Fruit fly (Drosophila melanogaster): ENCODE data around the gene pum.

pum gene

DNA sequence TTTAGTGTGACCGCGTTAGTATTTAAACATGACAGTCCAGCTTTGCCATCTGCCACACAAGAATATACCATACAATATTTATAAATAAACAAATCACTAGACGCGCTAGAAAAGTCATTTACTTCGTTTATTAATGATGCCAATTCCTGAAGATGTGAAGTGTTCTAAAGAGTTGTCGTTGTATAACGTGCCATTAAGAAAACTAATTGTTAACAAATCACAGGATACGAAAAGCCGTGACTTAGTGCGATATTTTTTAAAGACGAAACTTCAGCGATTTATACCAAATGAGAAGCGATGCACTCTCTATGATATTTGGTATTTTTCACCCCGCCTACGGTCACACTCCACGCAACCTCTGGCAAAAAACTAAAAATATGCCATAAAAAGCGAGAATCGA lies 198.0 kb downstream of the pum start, which contains the start of gene neur (continued):
- TF ChIP-seq caup (GFP tag; optimal IDR thresholded peaks at IDR 0.05; ENCODE audit: severe bottlenecking): no peak
- TF ChIP-seq CG7928 (GFP tag; optimal IDR thresholded peaks at IDR 0.05): no peak
- TF ChIP-seq CTCF (GFP tag; optimal IDR thresholded peaks at IDR 0.05): peak; percentile 7
- TF ChIP-seq Nf-YA (GFP tag; IDR thresholded peaks at IDR 0.05): no peak
- TF ChIP-seq NFAT (GFP tag; IDR thresholded peaks at IDR 0.05): no peak
- TF ChIP-seq Ptx1 (GFP tag; IDR thresholded peaks at IDR 0.05): no peak
- peak; percentile 13 for TF ChIP-seq jumu (GFP tag; optimal IDR thresholded peaks at IDR 0.05)
- no peak for TF ChIP-seq ara (GFP tag; IDR thresholded peaks at IDR 0.05)
- TF ChIP-seq Stat92E (GFP tag; optimal IDR thresholded peaks at IDR 0.05): no peak
- TF ChIP-seq CG6654 (GFP tag; optimal IDR thresholded peaks at IDR 0.05): no peak
- TF ChIP-seq CG17359 (tag; optimal IDR thresholded peaks at IDR 0.05): no peak
- peak; percentile 58 for TF ChIP-seq YL-1 (GFP tag; optimal IDR thresholded peaks at IDR 0.05)
- TF ChIP-seq CG5180 (GFP tag; optimal IDR thresholded peaks at IDR 0.05): no peak
- TF ChIP-seq Gsc (GFP tag; IDR thresholded peaks at IDR 0.05): no peak
- peak; percentile 9 for TF ChIP-seq nerfin-1 (tag; optimal IDR thresholded peaks at IDR 0.05)
- TF ChIP-seq tx (GFP tag; optimal IDR thresholded peaks at IDR 0.05): no peak
- no peak for TF ChIP-seq CG31224 (GFP tag; IDR thresholded peaks at IDR 0.05)
- peak; percentile 53; the same call in 1 of the 3 replicates for TF ChIP-seq vnd (GFP tag; IDR thresholded peaks at IDR 0.05; ENCODE audit: partially characterized antibody)
- no peak for TF ChIP-seq org-1 (GFP tag; optimal IDR thresholded peaks at IDR 0.05)
- TF ChIP-seq Aef1 (GFP tag; IDR thresholded peaks at IDR 0.05): no peak
- no peak for TF ChIP-seq toy (GFP tag; IDR thresholded peaks at IDR 0.05)
- no peak for TF ChIP-seq CG32767 (GFP tag; IDR thresholded peaks at IDR 0.05)
- TF ChIP-seq CG7357 (GFP tag; IDR thresholded peaks at IDR 0.05): no peak
- no peak for TF ChIP-seq jing (GFP tag; optimal IDR thresholded peaks at IDR 0.05)
- no peak for TF ChIP-seq CG5953 (GFP tag; IDR thresholded peaks at IDR 0.05)
- no peak for TF ChIP-seq Dfd (GFP tag; optimal IDR thresholded peaks at IDR 0.05)
- 0 out of 3 replicates have a peak, but pooled peaks have one; percentile 54 for TF ChIP-seq CG14860 (GFP tag; IDR thresholded peaks at IDR 0.05; ENCODE audit: partially characterized antibody)
- no peak for TF ChIP-seq Ravus (GFP tag; IDR thresholded peaks at IDR 0.05)
- no peak for TF ChIP-seq mam (GFP tag; optimal IDR thresholded peaks at IDR 0.05)
- TF ChIP-seq CG2120 (GFP tag; optimal IDR thresholded peaks at IDR 0.05): peak; percentile 19
- peak; percentile 71 for TF ChIP-seq CG16813 (GFP tag; IDR thresholded peaks at IDR 0.05; ENCODE audit: partially characterized antibody)
- no peak for TF ChIP-seq Antp (GFP tag; optimal IDR thresholded peaks at IDR 0.05)
- TF ChIP-seq dimm (GFP tag; IDR thresholded peaks at IDR 0.05): no peak
- TF ChIP-seq lab (GFP tag; optimal IDR thresholded peaks at IDR 0.05): peak; percentile 18
- no peak for TF ChIP-seq yki (optimal IDR thresholded peaks at IDR 0.05)
- 0 out of 3 replicates have a peak, but pooled peaks have one; percentile 35 for TF ChIP-seq zfh1 (GFP tag; IDR thresholded peaks at IDR 0.05)
- TF ChIP-seq H2.0 (GFP tag; IDR thresholded peaks at IDR 0.05): no peak
- TF ChIP-seq ab (GFP tag; optimal IDR thresholded peaks at IDR 0.05): no peak
- peak in 1 of 2 experiments; percentile 22 for TF ChIP-seq insv (GFP tag; optimal IDR thresholded peaks at IDR 0.05)
- TF ChIP-seq nom (GFP tag; optimal IDR thresholded peaks at IDR 0.05): no peak
- TF ChIP-seq CG3847 (GFP tag; IDR thresholded peaks at IDR 0.05): peak; percentile 29
- TF ChIP-seq E2f2 (GFP tag; IDR thresholded peaks at IDR 0.05): 0 out of 2 replicates have a peak, but pooled peaks have one; percentile 13
- no peak for TF ChIP-seq Bteb2 (GFP tag; optimal IDR thresholded peaks at IDR 0.05)
- TF ChIP-seq CG6813 (GFP tag; optimal IDR thresholded peaks at IDR 0.05): no peak
- TF ChIP-seq Dad (GFP tag; optimal IDR thresholded peaks at IDR 0.05): no peak
- peak; percentile 18 for TF ChIP-seq CG3163 (GFP tag; optimal IDR thresholded peaks at IDR 0.05)
- TF ChIP-seq ranshi (GFP tag; IDR thresholded peaks at IDR 0.05): no peak
- no peak for TF ChIP-seq Hr51 (GFP tag; optimal IDR thresholded peaks at IDR 0.05)
- TF ChIP-seq CG15073 (GFP tag; optimal IDR thresholded peaks at IDR 0.05): no peak
- no peak for TF ChIP-seq rib (GFP tag; IDR thresholded peaks at IDR 0.05)
- no peak for TF ChIP-seq zf30C (GFP tag; optimal IDR thresholded peaks at IDR 0.05)
- peak; percentile 18 for TF ChIP-seq zfh2 (GFP tag; optimal IDR thresholded peaks at IDR 0.05)
- TF ChIP-seq aop (GFP tag; IDR thresholded peaks at IDR 0.05): no peak
